Worm (Caenorhabditis elegans): ENCODE measurements around the gene gst-7.

DNA sequence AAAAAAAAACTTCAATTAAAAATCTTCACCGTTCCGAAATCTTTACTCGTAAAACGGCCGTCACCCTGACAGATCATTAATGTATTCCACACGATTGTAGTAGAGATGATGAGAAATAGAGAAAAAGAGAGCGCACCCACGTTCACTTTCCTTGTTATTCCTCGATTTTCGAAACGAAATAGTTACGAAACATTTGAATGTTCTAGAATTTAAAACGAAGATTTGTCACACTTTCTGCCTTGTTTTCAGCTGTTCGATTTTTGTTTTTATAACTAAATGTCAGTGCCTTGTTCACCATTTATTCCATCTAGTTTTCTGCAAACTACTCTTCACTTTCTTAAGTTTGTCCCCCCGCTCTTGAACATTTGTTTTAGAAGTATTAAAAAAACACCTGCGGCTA, 27.1 kb upstream of the gst-7 start:
- no peak for TF ChIP-seq ceh-36 (tag; optimal IDR thresholded peaks at IDR 0.05)
- TF ChIP-seq hmg-4 (GFP tag; optimal IDR thresholded peaks at IDR 0.05) = no peak

Data from whole organism, early embryonic.